Worm (Caenorhabditis elegans): ENCODE data around the gene cyp-33C12.

cyp-33C12 gene

ce11 chrV:2242630-2243029 lies 38.4 kb upstream of the cyp-33C12 start, which contains the start of gene cyp-33C3:
cyp-33C3 (plus strand) TSS chrV:2242778.
- TF ChIP-seq daf-16 (GFP tag; optimal IDR thresholded peaks at IDR 0.05), result no peak
- peak; percentile 9 for TF ChIP-seq daf-16 (tag; optimal IDR thresholded peaks at IDR 0.05)
- TF ChIP-seq dmd-6 (GFP tag; IDR thresholded peaks at IDR 0.05), result peak; percentile 28; the same call in 1 of the 2 replicates
- no peak for TF ChIP-seq nhr-41 (GFP tag; IDR thresholded peaks at IDR 0.05)
- TF ChIP-seq nhr-28 (tag; optimal IDR thresholded peaks at IDR 0.05), result peak; percentile 84

ce11 chrV:2238012-2238411 lies 33.8 kb upstream of the cyp-33C12 start:
- TF ChIP-seq nhr-28 (tag; optimal IDR thresholded peaks at IDR 0.05) (peak; percentile 28), F44E2.7 (GFP tag; IDR thresholded peaks at IDR 0.05) (no peak), dve-1 (tag; optimal IDR thresholded peaks at IDR 0.05; ENCODE audit: insufficient read depth) (peak; percentile 14), daf-16 (GFP tag; optimal IDR thresholded peaks at IDR 0.05) (no peak), daf-16 (tag; optimal IDR thresholded peaks at IDR 0.05) (peak; percentile 37), ztf-11 (tag; optimal IDR thresholded peaks at IDR 0.05) (no peak), lin-39 (tag; optimal IDR thresholded peaks at IDR 0.05) (no peak), unc-62 (GFP tag; optimal IDR thresholded peaks at IDR 0.05 in 1 of 2) (peak in 1 of 2 experiments; percentile 28), unc-62 (tag; optimal IDR thresholded peaks at IDR 0.05) (no peak)

ce11 chrV:2235848-2236247 lies 31.6 kb upstream of the cyp-33C12 start, which contains the start of gene cyp-33C4:
cyp-33C4 (plus strand) TSS chrV:2236140.
- TF ChIP-seq dmd-6 (GFP tag; IDR thresholded peaks at IDR 0.05) (peak; percentile 75), mep-1 (tag; optimal IDR thresholded peaks at IDR 0.05) (peak; percentile 19), ztf-11 (tag; optimal IDR thresholded peaks at IDR 0.05) (no peak), hlh-11 (tag; optimal IDR thresholded peaks at IDR 0.05) (peak; percentile 52), unc-39 (tag; optimal IDR thresholded peaks at IDR 0.05) (no peak), daf-16 (GFP tag; optimal IDR thresholded peaks at IDR 0.05) (no peak), daf-16 (tag; optimal IDR thresholded peaks at IDR 0.05) (peak; percentile 10), unc-62 (GFP tag; optimal IDR thresholded peaks at IDR 0.05 in 1 of 2) (peak in 1 of 2 experiments; percentile 35), unc-62 (tag; optimal IDR thresholded peaks at IDR 0.05) (no peak), ceh-28 (tag; optimal IDR thresholded peaks at IDR 0.05) (no peak), pqm-1 (tag; optimal IDR thresholded peaks at IDR 0.05) (peak; percentile 5), hlh-30 (tag; optimal IDR thresholded peaks at IDR 0.05; ENCODE audit: insufficient read depth) (peak; percentile 32), dve-1 (tag; optimal IDR thresholded peaks at IDR 0.05; ENCODE audit: insufficient read depth) (peak; percentile 34), nhr-25 (tag; optimal IDR thresholded peaks at IDR 0.05; ENCODE audit: borderline replicate concordance, insufficient read depth) (no peak), attf-4 (tag; optimal IDR thresholded peaks at IDR 0.05) (no peak), nhr-102 (tag; optimal IDR thresholded peaks at IDR 0.05) (peak; percentile 8), nhr-28 (tag; optimal IDR thresholded peaks at IDR 0.05) (peak; percentile 91), nhr-77 (tag; optimal IDR thresholded peaks at IDR 0.05) (peak; percentile 14)

- no peak for TF ChIP-seq nhr-6 (tag; optimal IDR thresholded peaks at IDR 0.05)
- no peak for TF ChIP-seq nhr-102 (tag; optimal IDR thresholded peaks at IDR 0.05)
- TF ChIP-seq lin-13 (GFP tag; optimal IDR thresholded peaks at IDR 0.05), result no peak
- no peak for TF ChIP-seq nhr-10 (tag; optimal IDR thresholded peaks at IDR 0.05)
- no peak for TF ChIP-seq Y5F2A.4 (GFP tag; optimal IDR thresholded peaks at IDR 0.05)
- TF ChIP-seq snpc-4 (tag; optimal IDR thresholded peaks at IDR 0.05), result no peak
- no peak for TF ChIP-seq mes-2 (tag; optimal IDR thresholded peaks at IDR 0.05; ENCODE audit: poor library complexity, severe bottlenecking)
- TF ChIP-seq dmd-8 (GFP tag; IDR thresholded peaks at IDR 0.05), result no peak
- TF ChIP-seq nhr-237 (tag; optimal IDR thresholded peaks at IDR 0.05), result no peak
- no peak for TF ChIP-seq nhr-77 (tag; optimal IDR thresholded peaks at IDR 0.05)
- no peak for TF ChIP-seq lsy-2 (tag; optimal IDR thresholded peaks at IDR 0.05)
- TF ChIP-seq lin-38 (GFP tag; IDR thresholded peaks at IDR 0.05), result no peak
- no peak for TF ChIP-seq madf-5 (GFP tag; IDR thresholded peaks at IDR 0.05)
Measured at ce11 chrV:2233177-2233576, 29.0 kb upstream of the cyp-33C12 start, which contains the start of gene nhr-96. nhr-96 (plus strand) TSS chrV:2233477.

- TF ChIP-seq F37D6.2 (tag; optimal IDR thresholded peaks at IDR 0.05) (no peak), pqm-1 (tag; optimal IDR thresholded peaks at IDR 0.05) (no peak), nhr-6 (tag; optimal IDR thresholded peaks at IDR 0.05) (no peak), hlh-30 (tag; optimal IDR thresholded peaks at IDR 0.05; ENCODE audit: insufficient read depth) (peak; percentile 87), T26A8.4 (GFP tag; IDR thresholded peaks at IDR 0.05) (no peak), Y75B8A.6 (GFP tag; IDR thresholded peaks at IDR 0.05) (no peak), lin-1 (GFP tag; IDR thresholded peaks at IDR 0.05) (no peak), unc-62 (GFP tag; optimal IDR thresholded peaks at IDR 0.05 in 1 of 2) (peak in 1 of 2 experiments; percentile 55), unc-62 (tag; optimal IDR thresholded peaks at IDR 0.05) (no peak), zip-11 (GFP tag; IDR thresholded peaks at IDR 0.05) (no peak), daf-16 (GFP tag; optimal IDR thresholded peaks at IDR 0.05) (no peak), daf-16 (tag; optimal IDR thresholded peaks at IDR 0.05) (peak; percentile 44), nhr-28 (tag; optimal IDR thresholded peaks at IDR 0.05) (peak; percentile 30), ceh-44 (GFP tag; IDR thresholded peaks at IDR 0.05) (no peak), hlh-11 (tag; optimal IDR thresholded peaks at IDR 0.05) (peak; percentile 15), ceh-28 (tag; optimal IDR thresholded peaks at IDR 0.05) (no peak), mes-2 (tag; optimal IDR thresholded peaks at IDR 0.05; ENCODE audit: poor library complexity, severe bottlenecking) (peak; percentile 6), unc-39 (tag; optimal IDR thresholded peaks at IDR 0.05) (no peak), dpl-1 (GFP tag; optimal IDR thresholded peaks at IDR 0.05) (no peak), skn-1 (tag; optimal IDR thresholded peaks at IDR 0.05) (no peak), mxl-2 (GFP tag; conservative IDR thresholded peaks at IDR 0.05) (no peak), lsy-2 (tag; optimal IDR thresholded peaks at IDR 0.05) (peak in 1 of 2 experiments; percentile 3)
Measured at ce11 chrV:2230912-2231311, 26.7 kb upstream of the cyp-33C12 start, which contains the start of gene nhr-134. nhr-134 (plus strand) TSS chrV:2231223.

Measured in whole organism, L4 larva.